Fruit fly (Drosophila melanogaster) whole organism, embryonic: ENCODE measurements around the gene CheA75a.

ENCODE experiments used
- Abd-B ChIP-seq: fragments of 200-800 bp; sonication (Bioruptor generic); optimal IDR thresholded peaks from 2 replicates; lab custom pipeline; 2018; ENCODE audit warnings: missing biosample characterization, mild to moderate bottlenecking, missing genetic modification characterization, moderate library complexity
- Antp ChIP-seq: fragments of 200-800 bp; sonication (Bioruptor generic); optimal IDR thresholded peaks from 3 replicates; lab custom pipeline; 2016; ENCODE audit warnings: missing biosample characterization, missing genetic modification characterization
- Bgb ChIP-seq: fragments of 200-800 bp; sonication (Bioruptor generic); IDR thresholded peaks from 2 replicates; pipeline ENCODE4 v1.3.6; 2022; ENCODE audit warnings: missing biosample characterization, missing genetic modification characterization; ENCODE audit not compliant: partially characterized antibody
- CG11085 ChIP-seq: fragments of 200-800 bp; sonication (Bioruptor generic); IDR thresholded peaks from 2 replicates; pipeline ENCODE4 v1.3.6; 2022; ENCODE audit warnings: missing biosample characterization, missing genetic modification characterization
- CG12071 ChIP-seq: fragments of 200-800 bp; sonication (Bioruptor generic); optimal IDR thresholded peaks from 3 replicates; lab custom pipeline; 2018; ENCODE audit warnings: missing biosample characterization, mild to moderate bottlenecking, missing genetic modification characterization
- CG13894 ChIP-seq: fragments of 200-800 bp; sonication (Bioruptor generic); optimal IDR thresholded peaks from 3 replicates; lab custom pipeline; 2018; ENCODE audit warnings: missing biosample characterization, mild to moderate bottlenecking, missing genetic modification characterization, moderate library complexity
- CG1529 ChIP-seq: fragments of 200-800 bp; sonication (Bioruptor generic); optimal IDR thresholded peaks from 3 replicates; lab custom pipeline; 2018; ENCODE audit warnings: missing biosample characterization, missing genetic modification characterization
- CG15696 ChIP-seq: fragments of 200-800 bp; sonication (Bioruptor generic); optimal IDR thresholded peaks from 2 replicates; lab custom pipeline; 2019; ENCODE audit warnings: missing biosample characterization, mild to moderate bottlenecking, missing genetic modification characterization, moderate library complexity
- CG17802 ChIP-seq: fragments of 200-800 bp; sonication (Bioruptor generic); optimal IDR thresholded peaks from 2 replicates; lab custom pipeline; 2018; ENCODE audit warnings: missing biosample characterization, mild to moderate bottlenecking, missing genetic modification characterization, moderate library complexity
- CG17912 ChIP-seq: fragments of 200-800 bp; sonication (Bioruptor generic); optimal IDR thresholded peaks from 2 replicates; lab custom pipeline; 2018; ENCODE audit warnings: missing biosample characterization, mild to moderate bottlenecking, missing genetic modification characterization
- CG2199 ChIP-seq: fragments of 200-800 bp; sonication (Bioruptor generic); IDR thresholded peaks from 3 replicates; pipeline ENCODE4 v1.3.6; 2022; ENCODE audit warnings: missing biosample characterization, missing genetic modification characterization
- CG2875 ChIP-seq: fragments of 200-800 bp; sonication (Bioruptor generic); optimal IDR thresholded peaks from 2 replicates; lab custom pipeline; 2017; ENCODE audit warnings: missing biosample characterization, mild to moderate bottlenecking, missing genetic modification characterization, missing genetic modification reagents
- CG32532 ChIP-seq: fragments of 200-800 bp; sonication (Bioruptor generic); IDR thresholded peaks from 2 replicates; pipeline ENCODE4 v1.3.6; 2022; ENCODE audit warnings: missing biosample characterization, missing genetic modification characterization
- CG32772 ChIP-seq: fragments of 200-800 bp; sonication (Bioruptor generic); IDR thresholded peaks from 2 replicates; pipeline ENCODE4 v1.3.6; 2022; ENCODE audit warnings: missing biosample characterization, missing genetic modification characterization
- CG34224 ChIP-seq: fragments of 200-800 bp; sonication (Bioruptor generic); IDR thresholded peaks from 3 replicates; pipeline ENCODE4 v1.3.6; 2022; ENCODE audit warnings: missing biosample characterization, missing genetic modification characterization; ENCODE audit not compliant: partially characterized antibody
- CG6791 ChIP-seq: fragments of 200-800 bp; sonication (Bioruptor generic); IDR thresholded peaks from 3 replicates; pipeline ENCODE4 v1.3.6; 2022; ENCODE audit warnings: missing biosample characterization, missing genetic modification characterization; ENCODE audit not compliant: partially characterized antibody
- CG7271 ChIP-seq: fragments of 200-800 bp; sonication (Bioruptor generic); optimal IDR thresholded peaks from 2 replicates; lab custom pipeline; 2018; ENCODE audit warnings: missing biosample characterization, mild to moderate bottlenecking, missing genetic modification characterization, moderate library complexity
- CG7357 ChIP-seq: fragments of 200-800 bp; sonication (Bioruptor generic); IDR thresholded peaks from 3 replicates; pipeline ENCODE4 v1.3.6; 2022; ENCODE audit warnings: missing biosample characterization, missing genetic modification characterization
- CG9437 ChIP-seq: fragments of 200-800 bp; sonication (Bioruptor generic); optimal IDR thresholded peaks from 2 replicates; lab custom pipeline; 2018; ENCODE audit warnings: missing biosample characterization, mild to moderate bottlenecking, missing genetic modification characterization
- D19A ChIP-seq: fragments of 200-800 bp; optimal IDR thresholded peaks from 3 replicates; lab custom pipeline; 2019; ENCODE audit warnings: missing biosample characterization, mild to moderate bottlenecking, missing genetic modification characterization, moderate library complexity
- Dek ChIP-seq: fragments of 200-800 bp; sonication (Bioruptor generic); optimal IDR thresholded peaks from 3 replicates; lab custom pipeline; 2019; ENCODE audit warnings: missing biosample characterization, mild to moderate bottlenecking, missing genetic modification characterization, moderate library complexity
- Dip3 ChIP-seq: fragments of 200-800 bp; sonication (Bioruptor generic); optimal IDR thresholded peaks from 3 replicates; lab custom pipeline; 2016; ENCODE audit warnings: missing biosample characterization, missing genetic modification characterization
- E2f2 ChIP-seq: fragments of 200-800 bp; sonication (Bioruptor generic); IDR thresholded peaks from 2 replicates; pipeline ENCODE4 v1.3.6; 2022; ENCODE audit warnings: missing biosample characterization, missing genetic modification characterization
- Fer1 ChIP-seq: fragments of 200-800 bp; sonication (Bioruptor generic); optimal IDR thresholded peaks from 2 replicates; lab custom pipeline; 2017; ENCODE audit warnings: missing biosample characterization, mild to moderate bottlenecking, missing genetic modification characterization
- Hmx ChIP-seq: fragments of 200-800 bp; sonication (Bioruptor generic); optimal IDR thresholded peaks from 2 replicates; lab custom pipeline; 2016; ENCODE audit warnings: missing biosample characterization, missing genetic modification characterization
- Med ChIP-seq: fragments of 200-800 bp; sonication (Bioruptor generic); peaks from one replicate; lab custom pipeline; 2016; ENCODE audit warnings: missing biosample characterization, missing genetic modification characterization, mild to moderate bottlenecking, inconsistent platforms, moderate library complexity
- NFAT ChIP-seq: fragments of 200-800 bp; sonication (Bioruptor generic); IDR thresholded peaks from 2 replicates; pipeline ENCODE4 v1.3.6; 2022; ENCODE audit warnings: missing biosample characterization, missing genetic modification characterization
- Poxn ChIP-seq: fragments of 200-800 bp; sonication (Bioruptor generic); IDR thresholded peaks from 2 replicates; pipeline ENCODE4 v1.3.6; 2022; ENCODE audit warnings: missing biosample characterization, missing genetic modification characterization
- Scr ChIP-seq: fragments of 200-800 bp; sonication (Bioruptor generic); IDR thresholded peaks from 2 replicates; pipeline ENCODE4 v1.3.6; 2022; ENCODE audit warnings: missing biosample characterization, missing genetic modification characterization; ENCODE audit not compliant: partially characterized antibody
- Tbp ChIP-seq: fragments of >200 bp; optimal IDR thresholded peaks from 2 replicates; lab custom pipeline; 2018; ENCODE audit warnings: missing biosample characterization, missing genetic modification characterization
- YL-1 ChIP-seq: fragments of 200-800 bp; sonication (Bioruptor generic); optimal IDR thresholded peaks from 3 replicates; lab custom pipeline; 2017; ENCODE audit warnings: missing biosample characterization, mild to moderate bottlenecking, missing genetic modification characterization
- corto ChIP-seq: fragments of 200-800 bp; sonication (Bioruptor generic); optimal IDR thresholded peaks from 2 replicates; lab custom pipeline; 2016; ENCODE audit warnings: missing biosample characterization, mild to moderate bottlenecking, missing genetic modification characterization, moderate library complexity
- cwo ChIP-seq: fragments of 200-800 bp; sonication (Bioruptor generic); optimal IDR thresholded peaks from 3 replicates; lab custom pipeline; 2017; ENCODE audit warnings: missing biosample characterization, missing genetic modification characterization, mild to moderate bottlenecking, moderate library complexity, missing genetic modification reagents
- exex ChIP-seq: fragments of 200-800 bp; sonication (Bioruptor generic); optimal IDR thresholded peaks from 4 replicates; lab custom pipeline; 2018; ENCODE audit warnings: missing biosample characterization, mild to moderate bottlenecking, missing genetic modification characterization, moderate library complexity
- fd64A ChIP-seq: fragments of 200-800 bp; sonication (Bioruptor generic); optimal IDR thresholded peaks from 3 replicates; lab custom pipeline; 2018; ENCODE audit warnings: missing biosample characterization, mild to moderate bottlenecking, missing genetic modification characterization
- fd96Cb ChIP-seq: fragments of 200-800 bp; sonication (Bioruptor generic); optimal IDR thresholded peaks from 2 replicates; lab custom pipeline; 2018; ENCODE audit warnings: missing biosample characterization, mild to moderate bottlenecking, missing genetic modification characterization, moderate library complexity
- gem ChIP-seq: fragments of 200-800 bp; sonication (Bioruptor generic); optimal IDR thresholded peaks from 2 replicates; lab custom pipeline; 2019; ENCODE audit warnings: missing biosample characterization, mild to moderate bottlenecking, missing genetic modification characterization, moderate library complexity
- ham ChIP-seq: fragments of 200-800 bp; sonication (Bioruptor generic); IDR thresholded peaks from 2 replicates; pipeline ENCODE4 v1.3.6; 2022; ENCODE audit warnings: missing biosample characterization, missing genetic modification characterization
- hth ChIP-seq: fragments of >200 bp; optimal IDR thresholded peaks from 2 replicates; lab custom pipeline; 2017; ENCODE audit warnings: inconsistent platforms
- kay ChIP-seq: fragments of 200-800 bp; sonication (Bioruptor generic); optimal IDR thresholded peaks from 2 replicates; lab custom pipeline; 2016; ENCODE audit warnings: missing biosample characterization, missing genetic modification characterization
- lab ChIP-seq: fragments of 200-800 bp; sonication (Bioruptor generic); optimal IDR thresholded peaks from 3 replicates; lab custom pipeline; 2017; ENCODE audit warnings: missing biosample characterization, missing genetic modification characterization, mild to moderate bottlenecking, moderate library complexity, missing genetic modification reagents
- oc ChIP-seq: fragments of 200-800 bp; sonication (Bioruptor generic); optimal IDR thresholded peaks from 2 replicates; lab custom pipeline; 2018; ENCODE audit warnings: missing biosample characterization, mild to moderate bottlenecking, missing genetic modification characterization, moderate library complexity
- pho ChIP-seq: fragments of 200-800 bp; sonication (Bioruptor generic); optimal IDR thresholded peaks from 2 replicates; lab custom pipeline; 2016; ENCODE audit warnings: missing biosample characterization, missing genetic modification characterization
- pita ChIP-seq: fragments of 200-800 bp; sonication (Bioruptor generic); optimal IDR thresholded peaks from 2 replicates; lab custom pipeline; 2017; ENCODE audit warnings: missing biosample characterization, mild to moderate bottlenecking, missing genetic modification characterization
- pum ChIP-seq: fragments of 200-800 bp; sonication (Bioruptor generic); optimal IDR thresholded peaks from 2 replicates; lab custom pipeline; 2016; ENCODE audit warnings: missing biosample characterization, missing genetic modification characterization
- sd ChIP-seq: fragments of 200-800 bp; sonication (Bioruptor generic); optimal IDR thresholded peaks from 3 replicates; lab custom pipeline; 2018; ENCODE audit warnings: missing biosample characterization, mild to moderate bottlenecking, missing genetic modification characterization, moderate library complexity
- slbo ChIP-seq: fragments of 200-800 bp; sonication (Bioruptor generic); IDR thresholded peaks from 2 replicates; pipeline ENCODE4 v1.3.6; 2022; ENCODE audit warnings: missing biosample characterization, missing genetic modification characterization
- ssp ChIP-seq: fragments of 200-800 bp; sonication (Bioruptor generic); IDR thresholded peaks from 2 replicates; pipeline ENCODE4 v1.3.6; 2022; ENCODE audit warnings: missing biosample characterization, missing genetic modification characterization
- ttk ChIP-seq: fragments of 200-800 bp; sonication (Bioruptor generic); IDR thresholded peaks from 2 replicates; pipeline ENCODE4 v2.1.2; 2022; ENCODE audit warnings: missing biosample characterization, missing genetic modification characterization
- vfl ChIP-seq: fragments of 200-800 bp; sonication (Bioruptor generic); optimal IDR thresholded peaks from 2 replicates; lab custom pipeline; 2016; ENCODE audit warnings: missing biosample characterization, missing genetic modification characterization
- zfh2 ChIP-seq: fragments of 200-800 bp; sonication (Bioruptor generic); optimal IDR thresholded peaks from 2 replicates; lab custom pipeline; 2016; ENCODE audit warnings: missing biosample characterization, missing genetic modification characterization

Gene CheA75a

DNA sequence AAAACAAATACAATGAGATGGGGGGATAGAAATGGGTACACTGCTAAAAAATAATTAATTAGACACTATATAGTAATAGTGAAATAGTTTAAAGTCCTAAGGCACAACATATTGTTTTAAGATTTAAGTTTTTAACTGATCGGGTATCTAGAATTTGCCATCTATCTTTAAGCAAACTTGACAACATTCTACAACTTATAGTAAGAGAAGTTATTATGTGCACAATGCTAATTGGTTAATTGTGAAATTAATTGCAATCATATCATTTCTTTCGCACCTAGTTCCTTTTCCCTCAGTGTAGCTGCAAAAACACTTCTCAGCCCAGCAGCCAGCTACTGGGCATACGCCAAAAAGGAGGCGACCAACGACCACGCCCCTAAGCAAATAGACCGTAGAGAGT is 13.3 kb upstream of the CheA75a start (continued):
- TF ChIP-seq CG32772 (GFP tag; lab: Robert Waterston, UW) (peak; percentile 63), CG7357 (GFP tag; lab: Robert Waterston, UW) (peak; percentile 64), Poxn (GFP tag; lab: Robert Waterston, UW) (no peak), Bgb (no peak), CG32532 (GFP tag; lab: Robert Waterston, UW) (no peak), hth (lab: Kevin White, UChicago) (no peak), CG2199 (GFP tag; lab: Robert Waterston, UW) (0 out of 3 replicates have a peak, but pooled peaks have one; percentile 10), sd (tag; lab: Kevin White, UChicago) (no peak), CG13894 (no peak), pita (GFP tag; lab: Kevin White, UChicago) (no peak), exex (tag; lab: Kevin White, UChicago) (no peak), fd96Cb (peak; percentile 85), ssp (GFP tag; lab: Robert Waterston, UW) (peak; percentile 47), Dek (tag; lab: Kevin White, UChicago) (no peak), YL-1 (no peak), lab (peak; percentile 53), Fer1 (GFP tag; lab: Kevin White, UChicago) (no peak), fd64A (peak; percentile 29), CG11085 (GFP tag; lab: Robert Waterston, UW) (no peak), Tbp (GFP tag; lab: Kevin White, UChicago) (no peak), CG7271 (tag; lab: Kevin White, UChicago) (peak; percentile 21), E2f2 (GFP tag; lab: Robert Waterston, UW) (no peak; the same call in 1 of the 2 replicates), pum (GFP tag; lab: Kevin White, UChicago) (peak; percentile 56), ttk (GFP tag; lab: Robert Waterston, UW) (no peak), zfh2 (no peak), CG9437 (peak; percentile 65), CG12071 (peak; percentile 33), gem (tag; lab: Kevin White, UChicago) (peak; percentile 91), CG17802 (peak; percentile 17), Dip3 (no peak), kay (GFP tag; lab: Kevin White, UChicago) (no peak), pho (GFP tag; lab: Kevin White, UChicago) (no peak), D19A (tag; lab: Kevin White, UChicago) (peak; percentile 76), Med (GFP tag; lab: Kevin White, UChicago) (peak; percentile 84), Hmx (GFP tag; lab: Kevin White, UChicago) (no peak), Antp (GFP tag; lab: Kevin White, UChicago) (peak; percentile 55), CG6791 (GFP tag; lab: Robert Waterston, UW) (no peak), corto (GFP tag; lab: Kevin White, UChicago) (no peak), slbo (GFP tag; lab: Robert Waterston, UW) (no peak), CG34224 (GFP tag; lab: Robert Waterston, UW) (no peak), Abd-B (GFP tag; lab: Kevin White, UChicago) (peak; percentile 56), CG15696 (tag; lab: Kevin White, UChicago) (peak; percentile 51), CG17912 (GFP tag; lab: Kevin White, UChicago) (no peak), cwo (GFP tag; lab: Kevin White, UChicago) (no peak), ham (GFP tag; lab: Robert Waterston, UW) (no peak), vfl (GFP tag; lab: Kevin White, UChicago) (no peak), Scr (GFP tag; lab: Robert Waterston, UW) (no peak), CG1529 (GFP tag; lab: Kevin White, UChicago) (peak; percentile 79), oc (tag; lab: Kevin White, UChicago) (peak; percentile 33), CG2875 (GFP tag; lab: Kevin White, UChicago) (peak; percentile 77), NFAT (GFP tag; lab: Robert Waterston, UW) (no peak)
